Comparison of ENCODE assay signal across 1 fruit fly cellular context in the genomic region with DNA sequence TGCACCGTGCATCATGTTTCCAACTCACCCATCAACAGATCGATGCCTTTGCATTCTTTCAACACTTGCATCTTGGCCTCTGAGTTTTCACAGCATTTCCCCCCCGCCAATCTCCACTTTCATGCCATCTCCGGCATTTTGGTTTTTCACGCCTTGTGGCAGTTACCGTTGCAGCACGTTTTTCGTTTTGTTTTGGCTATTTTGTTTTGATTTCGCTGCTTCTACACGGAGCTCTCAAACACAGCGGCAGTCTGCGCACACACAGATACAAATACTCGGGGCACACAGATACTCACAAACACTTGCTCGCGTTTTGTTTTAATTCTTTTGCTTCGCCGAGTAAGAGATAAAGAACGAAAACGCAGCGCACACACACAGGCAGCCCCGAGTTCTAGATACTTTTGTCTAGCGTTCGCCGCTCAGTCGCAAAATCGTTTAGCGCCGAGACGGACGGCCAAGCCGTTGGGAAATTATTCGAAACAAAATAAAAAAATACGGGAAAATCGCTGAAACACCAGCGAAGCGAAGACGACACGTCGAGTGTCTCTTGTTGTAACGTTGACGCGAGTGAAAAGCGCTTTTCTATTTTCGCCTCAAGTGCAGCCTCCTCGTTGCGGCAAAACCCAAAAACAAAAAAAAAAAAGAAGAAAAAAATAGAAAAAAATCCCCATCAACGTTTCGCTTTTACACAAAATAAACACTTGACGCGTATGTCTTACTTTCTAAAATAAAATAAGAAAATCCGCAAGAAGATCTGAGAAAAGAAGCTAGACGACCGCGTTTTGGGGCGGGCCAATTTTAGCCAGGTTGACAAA.
TF ChIP-seq lines count a peak whose summit lies in the region.

No protein-coding gene starts in this region.

TF ChIP-seq in whole organism, embryonic, 481 proteins besides CTCF, POLR2A, EP300 and RAD21 (continued from another document):
- no peak for TF ChIP-seq ara (GFP tag; IDR thresholded peaks at IDR 0.05; lab: Robert Waterston, UW)
- no peak for TF ChIP-seq grau (tag; optimal IDR thresholded peaks at IDR 0.05; lab: Kevin White, UChicago)
- TF ChIP-seq BEAF-32 (GFP tag; optimal IDR thresholded peaks at IDR 0.05; lab: Kevin White, UChicago) = no peak
- TF ChIP-seq sisA (GFP tag; IDR thresholded peaks at IDR 0.05; lab: Robert Waterston, UW) = no peak
- no peak for TF ChIP-seq CG3838 (GFP tag; optimal IDR thresholded peaks at IDR 0.05; lab: Kevin White, UChicago)
- TF ChIP-seq B-H1 (GFP tag; IDR thresholded peaks at IDR 0.05; lab: Robert Waterston, UW) = no peak
- no peak for TF ChIP-seq CG3847 (GFP tag; IDR thresholded peaks at IDR 0.05; lab: Robert Waterston, UW)
- TF ChIP-seq CG32767 (GFP tag; IDR thresholded peaks at IDR 0.05; lab: Robert Waterston, UW) = no peak
- no peak for TF ChIP-seq CG30020 (tag; optimal IDR thresholded peaks at IDR 0.05; lab: Kevin White, UChicago)
- no peak for TF ChIP-seq slou (GFP tag; optimal IDR thresholded peaks at IDR 0.05; lab: Kevin White, UChicago)
- no peak for TF ChIP-seq CG16779 (GFP tag; IDR thresholded peaks at IDR 0.05; lab: Robert Waterston, UW)
- TF ChIP-seq lbe (GFP tag; optimal IDR thresholded peaks at IDR 0.05; lab: Kevin White, UChicago) = no peak
- no peak for TF ChIP-seq pzg (GFP tag; optimal IDR thresholded peaks at IDR 0.05; lab: Kevin White, UChicago)
- peak; percentile 69 for TF ChIP-seq nom (GFP tag; optimal IDR thresholded peaks at IDR 0.05; lab: Kevin White, UChicago)
- no peak for TF ChIP-seq sim (GFP tag; IDR thresholded peaks at IDR 0.05; lab: Robert Waterston, UW)
- TF ChIP-seq CG3281 (GFP tag; optimal IDR thresholded peaks at IDR 0.05; lab: Kevin White, UChicago) = no peak
- TF ChIP-seq CG6854 (GFP tag; optimal IDR thresholded peaks at IDR 0.05; lab: Kevin White, UChicago) = no peak
- TF ChIP-seq sc (optimal IDR thresholded peaks at IDR 0.05; lab: Kevin White, UChicago) = no peak
- TF ChIP-seq sc (GFP tag; optimal IDR thresholded peaks at IDR 0.05; lab: Kevin White, UChicago) = no peak
- peak in 1 of 2 experiments; percentile 75 for TF ChIP-seq bsh (GFP tag; optimal IDR thresholded peaks at IDR 0.05; lab: Kevin White, UChicago)
- TF ChIP-seq Mrtf (GFP tag; IDR thresholded peaks at IDR 0.05; lab: Robert Waterston, UW) = no peak
- TF ChIP-seq CG11696 (GFP tag; IDR thresholded peaks at IDR 0.05; lab: Robert Waterston, UW) = no peak
- TF ChIP-seq CG18619 (GFP tag; optimal IDR thresholded peaks at IDR 0.05; lab: Kevin White, UChicago) = no peak
- TF ChIP-seq CG2116 (GFP tag; optimal IDR thresholded peaks at IDR 0.05; lab: Kevin White, UChicago) = no peak
- no peak for TF ChIP-seq usp (GFP tag; optimal IDR thresholded peaks at IDR 0.05; lab: Kevin White, UChicago)
- no peak for TF ChIP-seq cato (GFP tag; optimal IDR thresholded peaks at IDR 0.05; lab: Kevin White, UChicago; ENCODE audit: borderline replicate concordance)
- TF ChIP-seq Ets97D (GFP tag; optimal IDR thresholded peaks at IDR 0.05; lab: Kevin White, UChicago) = no peak
- TF ChIP-seq en (GFP tag; optimal IDR thresholded peaks at IDR 0.05; lab: Kevin White, UChicago) = no peak
- no peak for TF ChIP-seq CG14667 (GFP tag; IDR thresholded peaks at IDR 0.05; lab: Robert Waterston, UW)
- no peak for TF ChIP-seq NK7.1 (GFP tag; optimal IDR thresholded peaks at IDR 0.05; lab: Kevin White, UChicago)
- no peak for TF ChIP-seq CG15696 (tag; optimal IDR thresholded peaks at IDR 0.05; lab: Kevin White, UChicago)
- no peak for TF ChIP-seq Myb (GFP tag; optimal IDR thresholded peaks at IDR 0.05; lab: Kevin White, UChicago)
- no peak for TF ChIP-seq Opbp (GFP tag; IDR thresholded peaks at IDR 0.05; lab: Robert Waterston, UW; ENCODE audit: partially characterized antibody)
- TF ChIP-seq bcd (GFP tag; optimal IDR thresholded peaks at IDR 0.05; lab: Kevin White, UChicago) = no peak
- TF ChIP-seq zfh1 (GFP tag; IDR thresholded peaks at IDR 0.05; lab: Robert Waterston, UW) = no peak
- TF ChIP-seq cwo (GFP tag; optimal IDR thresholded peaks at IDR 0.05; lab: Kevin White, UChicago) = peak; percentile 66
- TF ChIP-seq Drgx (GFP tag; IDR thresholded peaks at IDR 0.05; lab: Robert Waterston, UW) = peak; percentile 71
- TF ChIP-seq Poxn (GFP tag; IDR thresholded peaks at IDR 0.05; lab: Robert Waterston, UW) = no peak
- TF ChIP-seq schlank (tag; optimal IDR thresholded peaks at IDR 0.05; lab: Kevin White, UChicago) = no peak
- TF ChIP-seq pfk (GFP tag; optimal IDR thresholded peaks at IDR 0.05; lab: Kevin White, UChicago) = no peak
- TF ChIP-seq CG12219 (GFP tag; optimal IDR thresholded peaks at IDR 0.05; lab: Kevin White, UChicago) = no peak
- TF ChIP-seq CG7928 (GFP tag; optimal IDR thresholded peaks at IDR 0.05; lab: Kevin White, UChicago) = no peak
- TF ChIP-seq CG12391 (tag; optimal IDR thresholded peaks at IDR 0.05; lab: Kevin White, UChicago) = no peak
- no peak for TF ChIP-seq CG10274 (GFP tag; optimal IDR thresholded peaks at IDR 0.05; lab: Kevin White, UChicago)
- TF ChIP-seq btn (GFP tag; optimal IDR thresholded peaks at IDR 0.05; lab: Kevin White, UChicago) = no peak
- peak; percentile 8 for TF ChIP-seq CG10543 (GFP tag; optimal IDR thresholded peaks at IDR 0.05; lab: Kevin White, UChicago)
- no peak for TF ChIP-seq pb (GFP tag; optimal IDR thresholded peaks at IDR 0.05; lab: Kevin White, UChicago)
- no peak for TF ChIP-seq hbn (GFP tag; IDR thresholded peaks at IDR 0.05; lab: Robert Waterston, UW; ENCODE audit: partially characterized antibody)
- no peak for TF ChIP-seq CG7963 (GFP tag; IDR thresholded peaks at IDR 0.05; lab: Robert Waterston, UW; ENCODE audit: partially characterized antibody)
- TF ChIP-seq her (GFP tag; optimal IDR thresholded peaks at IDR 0.05; lab: Kevin White, UChicago) = no peak
- no peak for TF ChIP-seq Tbp (GFP tag; optimal IDR thresholded peaks at IDR 0.05; lab: Kevin White, UChicago)
- TF ChIP-seq CG9727 (GFP tag; optimal IDR thresholded peaks at IDR 0.05; lab: Kevin White, UChicago) = no peak
- no peak for TF ChIP-seq prd (optimal IDR thresholded peaks at IDR 0.05; lab: Kevin White, UChicago)
- TF ChIP-seq prd (GFP tag; IDR thresholded peaks at IDR 0.05; lab: Robert Waterston, UW) = no peak
- no peak for TF ChIP-seq zfh2 (GFP tag; optimal IDR thresholded peaks at IDR 0.05; lab: Kevin White, UChicago)
- no peak for TF ChIP-seq zen2 (GFP tag; IDR thresholded peaks at IDR 0.05; lab: Robert Waterston, UW; ENCODE audit: partially characterized antibody)
- TF ChIP-seq Max (GFP tag; optimal IDR thresholded peaks at IDR 0.05; lab: Kevin White, UChicago) = no peak
- TF ChIP-seq CG4360 (GFP tag; IDR thresholded peaks at IDR 0.05; lab: Robert Waterston, UW) = 0 out of 2 replicates have a peak, but pooled peaks have one; percentile 21
- TF ChIP-seq cg (GFP tag; optimal IDR thresholded peaks at IDR 0.05; lab: Kevin White, UChicago) = peak; percentile 92
- no peak for TF ChIP-seq ab (GFP tag; optimal IDR thresholded peaks at IDR 0.05; lab: Kevin White, UChicago)
- TF ChIP-seq CG9932 (GFP tag; IDR thresholded peaks at IDR 0.05; lab: Robert Waterston, UW) = no peak
- no peak for TF ChIP-seq CG4730 (GFP tag; IDR thresholded peaks at IDR 0.05; lab: Robert Waterston, UW)
- TF ChIP-seq CG2889 (GFP tag; IDR thresholded peaks at IDR 0.05; lab: Robert Waterston, UW) = no peak
- TF ChIP-seq CG14965 (GFP tag; optimal IDR thresholded peaks at IDR 0.05; lab: Kevin White, UChicago; ENCODE audit: borderline replicate concordance) = no peak
- TF ChIP-seq NfI (GFP tag; optimal IDR thresholded peaks at IDR 0.05; lab: Kevin White, UChicago) = no peak
- TF ChIP-seq CG9609 (GFP tag; optimal IDR thresholded peaks at IDR 0.05; lab: Kevin White, UChicago) = no peak
- TF ChIP-seq CG18262 (tag; optimal IDR thresholded peaks at IDR 0.05; lab: Kevin White, UChicago) = no peak
- no peak for TF ChIP-seq CG17385 (GFP tag; optimal IDR thresholded peaks at IDR 0.05; lab: Kevin White, UChicago)
- no peak for TF ChIP-seq dan (GFP tag; IDR thresholded peaks at IDR 0.05; lab: Robert Waterston, UW)
- TF ChIP-seq CG2678 (tag; optimal IDR thresholded peaks at IDR 0.05; lab: Kevin White, UChicago) = no peak
- TF ChIP-seq pan (optimal IDR thresholded peaks at IDR 0.05; lab: Kevin White, UChicago) = no peak
- TF ChIP-seq pan (GFP tag; optimal IDR thresholded peaks at IDR 0.05 in 1 of 2, IDR thresholded peaks at IDR 0.05 in 1 of 2) = peak in 1 of 2 experiments; percentile 17
- peak in 1 of 3 experiments; percentile 15 for TF ChIP-seq Stat92E (GFP tag; optimal IDR thresholded peaks at IDR 0.05; lab: Kevin White, UChicago)
- TF ChIP-seq cad (GFP tag; optimal IDR thresholded peaks at IDR 0.05; lab: Kevin White, UChicago) = no peak
- no peak for TF ChIP-seq Mes4 (GFP tag; optimal IDR thresholded peaks at IDR 0.05; lab: Kevin White, UChicago)
- TF ChIP-seq Side (GFP tag; optimal IDR thresholded peaks at IDR 0.05; lab: Kevin White, UChicago) = no peak
- no peak for TF ChIP-seq tap (tag; optimal IDR thresholded peaks at IDR 0.05; lab: Kevin White, UChicago)
- no peak for TF ChIP-seq ro (GFP tag; IDR thresholded peaks at IDR 0.05; lab: Robert Waterston, UW)
- no peak for TF ChIP-seq abd-A (tag; optimal IDR thresholded peaks at IDR 0.05; lab: Kevin White, UChicago)
- no peak for TF ChIP-seq Ada2b (GFP tag; IDR thresholded peaks at IDR 0.05; lab: Robert Waterston, UW)
- no peak for TF ChIP-seq NC2α (GFP tag; optimal IDR thresholded peaks at IDR 0.05; lab: Kevin White, UChicago)
- no peak for TF ChIP-seq mld (GFP tag; IDR thresholded peaks at IDR 0.05; lab: Robert Waterston, UW; ENCODE audit: partially characterized antibody)
- peak; percentile 26 for TF ChIP-seq psq (GFP tag; optimal IDR thresholded peaks at IDR 0.05; lab: Kevin White, UChicago)
- no peak for TF ChIP-seq CG15073 (GFP tag; optimal IDR thresholded peaks at IDR 0.05; lab: Kevin White, UChicago)
- TF ChIP-seq eve (GFP tag; optimal IDR thresholded peaks at IDR 0.05; lab: Kevin White, UChicago) = no peak
- TF ChIP-seq gce (GFP tag; IDR thresholded peaks at IDR 0.05; lab: Robert Waterston, UW) = no peak
- no peak for TF ChIP-seq CoRest (tag; optimal IDR thresholded peaks at IDR 0.05; lab: Kevin White, UChicago)
- no peak for TF ChIP-seq trem (tag; optimal IDR thresholded peaks at IDR 0.05; lab: Kevin White, UChicago)
- TF ChIP-seq CG34376 (GFP tag; optimal IDR thresholded peaks at IDR 0.05; lab: Kevin White, UChicago) = peak; percentile 2
- TF ChIP-seq dmrt99B (tag; optimal IDR thresholded peaks at IDR 0.05; lab: Kevin White, UChicago) = no peak
- peak; percentile 23 for TF ChIP-seq sd (tag; optimal IDR thresholded peaks at IDR 0.05; lab: Kevin White, UChicago)
- no peak for TF ChIP-seq Spps (tag; optimal IDR thresholded peaks at IDR 0.05; lab: Kevin White, UChicago)
- no peak for TF ChIP-seq bbx (GFP tag; IDR thresholded peaks at IDR 0.05; lab: Robert Waterston, UW; ENCODE audit: partially characterized antibody)
- no peak for TF ChIP-seq CG6689 (GFP tag; IDR thresholded peaks at IDR 0.05; lab: Robert Waterston, UW)
- no peak for TF ChIP-seq tio (GFP tag; optimal IDR thresholded peaks at IDR 0.05; lab: Kevin White, UChicago)
- no peak for TF ChIP-seq CG32532 (GFP tag; IDR thresholded peaks at IDR 0.05; lab: Robert Waterston, UW)
- TF ChIP-seq Nf-YC (tag; optimal IDR thresholded peaks at IDR 0.05; lab: Kevin White, UChicago) = no peak
- peak; percentile 67; the same call in 1 of the 3 replicates for TF ChIP-seq CG2199 (GFP tag; IDR thresholded peaks at IDR 0.05; lab: Robert Waterston, UW)
- no peak for TF ChIP-seq zen (tag; optimal IDR thresholded peaks at IDR 0.05; lab: Kevin White, UChicago)
- TF ChIP-seq CG4820 (GFP tag; optimal IDR thresholded peaks at IDR 0.05; lab: Kevin White, UChicago) = no peak
